Fruit fly (Drosophila melanogaster) whole organism, prepupa: ENCODE data around the gene Mvd.

ENCODE experiments used
- CG10631 ChIP-seq: fragments of 200-800 bp; sonication (Bioruptor generic); optimal IDR thresholded peaks from 2 replicates; lab custom pipeline; 2016; ENCODE audit warnings: missing biosample characterization, missing genetic modification characterization
- CG11294 ChIP-seq: fragments of 200-800 bp; sonication (Bioruptor generic); IDR thresholded peaks from 2 replicates; pipeline ENCODE4 v1.3.6; 2022; ENCODE audit warnings: missing biosample characterization, missing genetic modification characterization
- CG11762 ChIP-seq: fragments of 200-800 bp; sonication (Bioruptor generic); optimal IDR thresholded peaks from 3 replicates; lab custom pipeline; 2016; ENCODE audit warnings: missing biosample characterization, missing genetic modification characterization; ENCODE audit not compliant: insufficient read depth
- CG1621 ChIP-seq: fragments of 200-800 bp; sonication (Bioruptor generic); optimal IDR thresholded peaks from 3 replicates; lab custom pipeline; 2018; ENCODE audit warnings: missing biosample characterization, mild to moderate bottlenecking, missing genetic modification characterization
- CG31627 ChIP-seq: fragments of 200-800 bp; sonication (Bioruptor generic); optimal IDR thresholded peaks from 3 replicates; lab custom pipeline; 2016; ENCODE audit warnings: missing biosample characterization, missing genetic modification characterization
- CG32006 ChIP-seq: fragments of 200-800 bp; sonication (Bioruptor generic); optimal IDR thresholded peaks from 3 replicates; lab custom pipeline; 2017; ENCODE audit warnings: missing biosample characterization, mild to moderate bottlenecking, missing genetic modification characterization
- CG34406 ChIP-seq: fragments of 200-800 bp; sonication (Bioruptor generic); optimal IDR thresholded peaks from 3 replicates; lab custom pipeline; 2016; ENCODE audit warnings: missing biosample characterization, missing genetic modification characterization
- CG3919 ChIP-seq: fragments of 200-800 bp; sonication (Bioruptor generic); optimal IDR thresholded peaks from 3 replicates; lab custom pipeline; 2016; ENCODE audit warnings: missing biosample characterization, missing genetic modification characterization
- CG4318 ChIP-seq: fragments of 200-800 bp; sonication (Bioruptor generic); optimal IDR thresholded peaks from 3 replicates; lab custom pipeline; 2017; ENCODE audit warnings: missing biosample characterization, mild to moderate bottlenecking, missing genetic modification characterization
- CG6276 ChIP-seq: fragments of 200-800 bp; sonication (Bioruptor generic); optimal IDR thresholded peaks from 2 replicates; lab custom pipeline; 2017; ENCODE audit warnings: missing biosample characterization, mild to moderate bottlenecking, missing genetic modification characterization
- CG6854 ChIP-seq: fragments of 200-800 bp; sonication (Bioruptor generic); optimal IDR thresholded peaks from 2 replicates; lab custom pipeline; 2017; ENCODE audit warnings: missing biosample characterization, mild to moderate bottlenecking, missing genetic modification characterization
- CG8632 ChIP-seq: fragments of 200-800 bp; sonication (Bioruptor generic); optimal IDR thresholded peaks from 3 replicates; lab custom pipeline; 2016; ENCODE audit warnings: missing biosample characterization, missing genetic modification characterization
- Eip78C ChIP-seq: fragments of 200-800 bp; sonication (Bioruptor generic); peaks from one replicate; lab custom pipeline; 2016; ENCODE audit warnings: missing biosample characterization, missing genetic modification characterization
- Eip93F ChIP-seq: fragments of 200-800 bp; sonication (Bioruptor generic); optimal IDR thresholded peaks from 2 replicates; lab custom pipeline; 2016; ENCODE audit warnings: missing biosample characterization, mild to moderate bottlenecking, missing genetic modification characterization
- Ets96B ChIP-seq: fragments of 200-800 bp; optimal IDR thresholded peaks from 2 replicates; lab custom pipeline; 2019; ENCODE audit warnings: missing biosample characterization, mild to moderate bottlenecking, missing genetic modification characterization, moderate library complexity
- Gug ChIP-seq: fragments of 200-800 bp; sonication (Bioruptor generic); IDR thresholded peaks from 2 replicates; pipeline ENCODE4 v1.3.6; 2022; ENCODE audit warnings: missing biosample characterization, missing genetic modification characterization
- Hr38 ChIP-seq: sonication (Bioruptor generic); optimal IDR thresholded peaks from 2 replicates; lab custom pipeline; 2016; ENCODE audit warnings: missing biosample characterization, missing genetic modification characterization
- Smox ChIP-seq: fragments of 200-800 bp; sonication (Bioruptor generic); optimal IDR thresholded peaks from 3 replicates; lab custom pipeline; 2016; ENCODE audit warnings: missing biosample characterization, missing genetic modification characterization
- Sox102F ChIP-seq: fragments of 200-800 bp; sonication (Bioruptor generic); optimal IDR thresholded peaks from 2 replicates; lab custom pipeline; 2016; ENCODE audit warnings: missing biosample characterization, mild to moderate bottlenecking, missing genetic modification characterization
- dac ChIP-seq: fragments of 200-800 bp; sonication (Bioruptor generic); optimal IDR thresholded peaks from 2 replicates; lab custom pipeline; 2017; ENCODE audit warnings: missing biosample characterization, mild to moderate bottlenecking, missing genetic modification characterization
- dsx ChIP-seq: fragments of 200-800 bp; optimal IDR thresholded peaks from 3 replicates; lab custom pipeline; 2019; ENCODE audit warnings: missing biosample characterization, mild to moderate bottlenecking, missing genetic modification characterization, moderate library complexity; ENCODE audit not compliant: poor library complexity, severe bottlenecking
- eg ChIP-seq: fragments of 200-800 bp; sonication (Bioruptor generic); IDR thresholded peaks from 3 replicates; pipeline ENCODE4 v1.3.6; 2022; ENCODE audit warnings: missing biosample characterization, missing genetic modification characterization
- fd59A ChIP-seq: fragments of 200-800 bp; sonication (Bioruptor generic); optimal IDR thresholded peaks from 2 replicates; lab custom pipeline; 2017; ENCODE audit warnings: missing biosample characterization, mild to moderate bottlenecking, missing genetic modification characterization, missing genetic modification reagents
- net ChIP-seq: fragments of 200-800 bp; sonication (Bioruptor generic); optimal IDR thresholded peaks from 3 replicates; lab custom pipeline; 2016; ENCODE audit warnings: missing biosample characterization, missing genetic modification characterization
- salr ChIP-seq, 2 experiments: fragments of 200-800 bp; sonication (Bioruptor generic); optimal IDR thresholded peaks; 3 replicates each; lab custom pipeline; 2016 to 2018; ENCODE audit warnings: missing biosample characterization in 2 of 2, missing genetic modification characterization in 2 of 2, mild to moderate bottlenecking in 1 of 2
- spab ChIP-seq: fragments of 200-800 bp; sonication (Bioruptor generic); optimal IDR thresholded peaks from 2 replicates; lab custom pipeline; 2017; ENCODE audit warnings: missing biosample characterization, mild to moderate bottlenecking, missing genetic modification characterization, missing genetic modification reagents
- ss ChIP-seq, 2 experiments: fragments of 200-800 bp; sonication (Bioruptor generic); optimal IDR thresholded peaks; 2 replicates in 1 of 2; 3 replicates in 1 of 2; lab custom pipeline; 2017 to 2018; ENCODE audit warnings: mild to moderate bottlenecking in 2 of 2, missing biosample characterization in 2 of 2, missing genetic modification characterization in 2 of 2, moderate library complexity in 1 of 2
- svp ChIP-seq: fragments of 200-800 bp; sonication (Bioruptor generic); peaks from one replicate; lab custom pipeline; 2016; ENCODE audit warnings: missing biosample characterization, missing genetic modification characterization

The Mvd gene

DNA sequence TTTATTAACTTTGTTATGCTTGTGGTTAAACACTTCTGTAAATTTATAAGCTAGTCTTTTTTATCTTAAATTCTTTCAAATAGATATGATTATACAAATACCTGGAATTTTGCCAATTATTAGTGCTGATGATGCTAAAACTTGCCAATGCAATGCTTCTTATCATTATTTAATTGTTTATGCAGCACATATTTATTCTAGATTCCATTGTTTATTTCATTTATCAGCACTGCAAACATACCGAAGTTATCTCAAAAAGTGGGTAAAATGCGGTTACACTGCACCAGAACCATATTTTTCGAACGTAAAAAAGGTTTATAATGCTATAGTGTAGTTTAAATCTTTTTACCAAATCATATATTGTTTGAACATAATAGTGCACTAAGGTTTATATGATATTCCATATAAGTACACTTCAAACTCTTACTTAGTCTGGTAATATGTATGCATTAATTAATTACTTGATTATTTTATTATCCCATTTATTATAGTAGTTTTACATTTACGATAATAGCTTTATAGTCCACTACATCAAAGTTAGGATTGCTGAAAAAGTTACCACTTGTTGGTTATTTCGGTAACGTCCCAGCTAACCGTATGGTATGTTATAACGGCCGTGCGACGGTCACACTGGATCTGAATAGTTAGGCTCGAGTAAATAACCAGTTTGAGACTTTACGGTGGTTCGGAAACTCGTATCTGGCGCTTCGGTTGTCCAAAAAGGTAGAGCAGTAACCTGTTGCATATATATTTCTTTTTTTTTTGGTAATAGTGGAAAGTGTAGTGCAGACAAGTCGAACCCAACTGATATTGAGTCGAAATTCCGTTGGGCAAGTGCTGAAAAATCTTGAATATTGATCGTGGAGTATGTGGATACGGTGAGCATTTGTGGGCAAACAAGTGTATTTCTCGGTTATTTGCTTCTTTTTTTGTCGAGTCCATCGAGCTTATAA lies 39.5 kb downstream of the Mvd start, which contains the start of gene Rhp (continued):
- TF ChIP-seq CG10631 (GFP tag; lab: Kevin White, UChicago) (peak; percentile 72), CG31627 (no peak), CG8632 (GFP tag; lab: Kevin White, UChicago) (peak; percentile 76), CG32006 (GFP tag; lab: Kevin White, UChicago) (no peak), CG11762 (peak; percentile 47), Sox102F (GFP tag; lab: Kevin White, UChicago) (no peak), ss (GFP tag; optimal IDR thresholded peaks at IDR 0.05; lab: Kevin White, UChicago) (peak in 1 of 2 experiments; percentile 65), fd59A (no peak), CG6276 (no peak), Ets96B (no peak), net (no peak), CG4318 (GFP tag; lab: Kevin White, UChicago) (no peak), CG1621 (tag; lab: Kevin White, UChicago) (peak; percentile 55), Smox (peak; percentile 56), CG11294 (GFP tag; lab: Robert Waterston, UW) (no peak), salr (GFP tag; optimal IDR thresholded peaks at IDR 0.05; lab: Kevin White, UChicago) (no peak), Eip78C (GFP tag; lab: Kevin White, UChicago) (peak; percentile 43), Gug (GFP tag; lab: Robert Waterston, UW) (no peak), dsx (GFP tag; lab: Kevin White, UChicago) (peak; percentile 47), Hr38 (no peak), CG34406 (GFP tag; lab: Kevin White, UChicago) (peak; percentile 60), Eip93F (GFP tag; lab: Kevin White, UChicago) (no peak), CG3919 (GFP tag; lab: Kevin White, UChicago) (peak; percentile 52), CG6854 (GFP tag; lab: Kevin White, UChicago) (peak; percentile 83), spab (no peak), dac (GFP tag; lab: Kevin White, UChicago) (no peak)

DNA sequence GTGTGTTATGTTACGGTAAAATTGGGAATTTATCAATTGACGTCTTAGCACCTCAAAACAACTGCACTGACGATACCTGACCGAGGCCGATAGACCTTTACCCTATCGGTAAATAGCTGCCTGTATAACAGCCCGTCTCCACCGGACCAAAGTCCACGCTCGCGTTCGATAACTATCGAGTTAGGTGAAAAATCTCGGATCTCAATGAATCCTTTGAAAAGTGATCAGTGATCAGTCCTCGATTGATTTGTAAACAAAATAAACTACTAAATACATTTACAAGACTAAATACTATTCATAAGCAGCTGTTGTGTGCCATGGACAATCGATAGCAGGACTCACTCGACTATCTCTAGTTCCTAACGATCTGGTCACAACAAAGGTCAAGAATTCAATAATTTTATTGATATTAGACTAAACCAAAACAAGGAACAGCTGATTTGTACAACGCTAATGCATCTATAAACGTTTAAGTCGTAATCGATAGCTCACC lies 47.0 kb downstream of the Mvd start, which contains the start of gene sordd1:
TSS of gene sordd1 (minus strand) at position 78 of the 493 bp plus-strand sequence.
- peak; percentile 16 for TF ChIP-seq Eip78C (GFP tag; lab: Kevin White, UChicago)

DNA sequence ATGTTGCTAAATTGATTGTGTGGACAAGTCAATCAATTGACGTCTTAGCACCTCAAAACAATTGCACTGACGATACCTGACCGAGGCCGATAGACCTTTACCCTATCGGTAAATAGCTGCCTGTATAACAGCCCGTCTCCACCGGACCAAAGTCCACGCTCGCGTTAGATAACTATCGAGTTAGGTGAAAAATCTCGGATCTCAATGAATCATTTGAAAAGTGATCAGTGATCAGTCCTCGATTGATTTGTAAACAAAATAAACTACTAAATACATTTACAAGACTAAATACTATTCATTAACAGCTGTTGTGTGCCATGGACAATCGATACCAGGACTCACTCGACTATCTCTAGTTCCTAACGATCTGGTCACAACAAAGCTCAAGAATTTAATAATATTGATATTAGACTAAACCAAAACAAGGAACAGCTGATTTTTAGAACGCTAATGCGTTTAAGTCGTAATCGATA lies 50.2 kb downstream of the Mvd start, which contains the start of the genes sordd2 and CG15602:
TSS of gene sordd2 (minus strand) at position 78 of the 473 bp plus-strand sequence.
TSS of gene CG15602 (plus strand) at position 342 of the 473 bp plus-strand sequence.
- TF ChIP-seq eg (GFP tag; lab: Robert Waterston, UW) (0 out of 3 replicates have a peak, but pooled peaks have one; percentile 44), svp (peak; percentile 84), Eip78C (GFP tag; lab: Kevin White, UChicago) (peak; percentile 23)
